Worm (Caenorhabditis elegans) whole organism, late embryonic: ENCODE results near the gene Y59C2A.1.
A peak's percentile ranks its signal among the peaks of the same experiment; 100 is the strongest.

Experiments used
- C08G9.2 ChIP-seq: sonication (generic microtip); optimal IDR thresholded peaks from 2 replicates; lab custom pipeline; 2016; ENCODE audit warnings: mild to moderate bottlenecking, missing genetic modification characterization, moderate library complexity, missing compliant biosample characterization
- F13H6.1 ChIP-seq: sonication (generic microtip); optimal IDR thresholded peaks from 2 replicates; lab custom pipeline; 2016; ENCODE audit warnings: missing genetic modification characterization, missing compliant biosample characterization
- T23F11.4 ChIP-seq: fragments of 200-800 bp; sonication (Bioruptor generic); optimal IDR thresholded peaks from 2 replicates; lab custom pipeline; 2018; ENCODE audit warnings: mild to moderate bottlenecking, missing genetic modification characterization, missing compliant biosample characterization
- Y22D7AL.16 ChIP-seq: sonication (generic microtip); optimal IDR thresholded peaks from 2 replicates; lab custom pipeline; 2016; ENCODE audit warnings: missing genetic modification characterization, missing compliant biosample characterization
- ahr-1 ChIP-seq: sonication (generic microtip); optimal IDR thresholded peaks from 2 replicates; lab custom pipeline; 2016; ENCODE audit warnings: missing genetic modification characterization, missing compliant biosample characterization
- ceh-14 ChIP-seq: sonication (generic microtip); optimal IDR thresholded peaks from 2 replicates; lab custom pipeline; 2016; ENCODE audit warnings: missing genotype, missing genetic modification characterization, missing compliant biosample characterization
- ceh-18 ChIP-seq: sonication (generic microtip); optimal IDR thresholded peaks from 2 replicates; lab custom pipeline; 2016; ENCODE audit warnings: missing genetic modification characterization, missing compliant biosample characterization
- ceh-30 ChIP-seq: fragments of 150-350 bp; optimal IDR thresholded peaks from 2 replicates; lab custom pipeline; 2014; ENCODE audit warnings: missing biosample characterization, missing genetic modification characterization
- ceh-31 ChIP-seq: sonication (generic microtip); optimal IDR thresholded peaks from 2 replicates; lab custom pipeline; 2016; ENCODE audit warnings: missing genetic modification characterization, missing compliant biosample characterization
- ceh-34 ChIP-seq: sonication (generic microtip); optimal IDR thresholded peaks from 2 replicates; lab custom pipeline; 2016; ENCODE audit warnings: mild to moderate bottlenecking, missing genetic modification characterization, missing compliant biosample characterization
- ceh-9 ChIP-seq: sonication (generic microtip); optimal IDR thresholded peaks from 2 replicates; lab custom pipeline; 2016; ENCODE audit warnings: mild to moderate bottlenecking, missing genetic modification characterization, inconsistent platforms, missing compliant biosample characterization
- elt-2 ChIP-seq: sonication (generic microtip); optimal IDR thresholded peaks from 2 replicates; lab custom pipeline; 2016; ENCODE audit warnings: missing genetic modification reagents, missing genetic modification characterization, missing compliant biosample characterization
- elt-4 ChIP-seq: sonication (generic microtip); optimal IDR thresholded peaks from 2 replicates; lab custom pipeline; 2016; ENCODE audit warnings: missing genetic modification characterization, missing compliant biosample characterization
- fax-1 ChIP-seq: sonication (generic microtip); optimal IDR thresholded peaks from 2 replicates; lab custom pipeline; 2016; ENCODE audit warnings: missing genotype, missing genetic modification characterization, missing compliant biosample characterization
- fkh-6 ChIP-seq: sonication (generic microtip); optimal IDR thresholded peaks from 2 replicates; lab custom pipeline; 2016; ENCODE audit warnings: missing genetic modification characterization, missing compliant biosample characterization
- gmeb-2 ChIP-seq: sonication (generic microtip); optimal IDR thresholded peaks from 2 replicates; lab custom pipeline; 2016; ENCODE audit warnings: missing genetic modification characterization, inconsistent platforms, missing compliant biosample characterization
- hlh-30 ChIP-seq: sonication (generic microtip); optimal IDR thresholded peaks from 2 replicates; lab custom pipeline; 2017; ENCODE audit warnings: antibody characterized with exemption, missing genetic modification characterization, missing compliant biosample characterization; ENCODE audit not compliant: insufficient read depth
- hlh-8 ChIP-seq: sonication (generic microtip); optimal IDR thresholded peaks from 2 replicates; lab custom pipeline; 2016; ENCODE audit warnings: missing genotype, missing genetic modification characterization, missing compliant biosample characterization
- lin-11 ChIP-seq: fragments of 200-800 bp; sonication (Bioruptor generic); optimal IDR thresholded peaks from 2 replicates; lab custom pipeline; 2018; ENCODE audit warnings: mild to moderate bottlenecking, missing genetic modification characterization, missing compliant biosample characterization
- mec-3 ChIP-seq: sonication (generic microtip); optimal IDR thresholded peaks from 2 replicates; lab custom pipeline; 2016; ENCODE audit warnings: borderline replicate concordance, missing genetic modification characterization, missing compliant biosample characterization
- nfya-1 ChIP-seq: sonication (generic microtip); optimal IDR thresholded peaks from 2 replicates; lab custom pipeline; 2017; ENCODE audit warnings: missing genetic modification characterization, mild to moderate bottlenecking, missing compliant biosample characterization, antibody characterized with exemption, moderate library complexity
- nhr-232 ChIP-seq: sonication (generic microtip); optimal IDR thresholded peaks from 2 replicates; lab custom pipeline; 2016; ENCODE audit warnings: missing genetic modification characterization, missing compliant biosample characterization
- npax-4 ChIP-seq: sonication (generic microtip); optimal IDR thresholded peaks from 2 replicates; lab custom pipeline; 2016; ENCODE audit warnings: missing genetic modification characterization, missing compliant biosample characterization
- odd-2 ChIP-seq: sonication (generic microtip); optimal IDR thresholded peaks from 2 replicates; lab custom pipeline; 2017; ENCODE audit warnings: antibody characterized with exemption, mild to moderate bottlenecking, missing genetic modification characterization, missing compliant biosample characterization
- pat-9 ChIP-seq: fragments of 200-800 bp; sonication (Bioruptor generic); optimal IDR thresholded peaks from 2 replicates; lab custom pipeline; 2018; ENCODE audit warnings: mild to moderate bottlenecking, missing genetic modification characterization, moderate library complexity, missing compliant biosample characterization
- pha-2 ChIP-seq: sonication (generic microtip); optimal IDR thresholded peaks from 2 replicates; lab custom pipeline; 2017; ENCODE audit warnings: mild to moderate bottlenecking, missing genetic modification characterization, missing compliant biosample characterization
- pqm-1 ChIP-seq: sonication (generic microtip); optimal IDR thresholded peaks from 2 replicates; lab custom pipeline; 2016; ENCODE audit warnings: missing genetic modification characterization, missing compliant biosample characterization
- pros-1 ChIP-seq: fragments of 150-350 bp; optimal IDR thresholded peaks from 2 replicates; lab custom pipeline; 2014; ENCODE audit warnings: missing biosample characterization, missing genetic modification reagents, missing genetic modification characterization
- ref-2 ChIP-seq: sonication (generic microtip); optimal IDR thresholded peaks from 2 replicates; lab custom pipeline; 2016; ENCODE audit warnings: missing genetic modification characterization, missing compliant biosample characterization
- sdc-2 ChIP-seq: sonication (generic microtip); optimal IDR thresholded peaks from 2 replicates; lab custom pipeline; 2016; ENCODE audit warnings: missing genotype, missing genetic modification characterization, missing compliant biosample characterization
- sox-2 ChIP-seq: fragments of 200-800 bp; sonication (Bioruptor generic); IDR thresholded peaks from 2 replicates; pipeline ENCODE4 v1.3.6; 2022; ENCODE audit warnings: missing genetic modification reagents, missing genetic modification characterization, missing compliant biosample characterization
- sox-4 ChIP-seq: sonication (generic microtip); optimal IDR thresholded peaks from 2 replicates; lab custom pipeline; 2017; ENCODE audit warnings: mild to moderate bottlenecking, missing genetic modification characterization, inconsistent platforms, missing compliant biosample characterization
- syd-9 ChIP-seq: sonication (generic microtip); optimal IDR thresholded peaks from 2 replicates; lab custom pipeline; 2016; ENCODE audit warnings: mild to moderate bottlenecking, missing genetic modification characterization, moderate library complexity, missing compliant biosample characterization
- tbx-2 ChIP-seq: sonication (generic microtip); optimal IDR thresholded peaks from 2 replicates; lab custom pipeline; 2016; ENCODE audit warnings: missing genetic modification characterization, missing compliant biosample characterization
- unc-42 ChIP-seq: sonication (generic microtip); optimal IDR thresholded peaks from 2 replicates; lab custom pipeline; 2016; ENCODE audit warnings: missing genotype, missing genetic modification characterization, missing compliant biosample characterization
- zip-5 ChIP-seq: sonication (generic microtip); optimal IDR thresholded peaks from 2 replicates; lab custom pipeline; 2016; ENCODE audit warnings: missing genetic modification characterization, missing compliant biosample characterization

Gene Y59C2A.1

ce11 chrII:2221196-2221896 is 13.4 kb downstream of the Y59C2A.1 start:
- TF ChIP-seq elt-4 (tag; lab: Kevin White, UChicago) (no peak), fax-1 (tag; lab: Kevin White, UChicago) (no peak), pqm-1 (tag; lab: Kevin White, UChicago) (no peak), ceh-30 (tag; lab: Kevin White, UChicago) (peak; percentile 100), syd-9 (tag; lab: Kevin White, UChicago) (no peak), pha-2 (no peak), elt-2 (tag; lab: Kevin White, UChicago) (no peak), ceh-18 (tag; lab: Kevin White, UChicago) (no peak), ceh-14 (no peak)
- TF ChIP-seq, all 69 proteins: peak for 1

- TF ChIP-seq ceh-34 (tag; lab: Kevin White, UChicago): no peak
- no peak for TF ChIP-seq syd-9 (tag; lab: Kevin White, UChicago)
- no peak for TF ChIP-seq gmeb-2
- no peak for TF ChIP-seq unc-42 (tag; lab: Kevin White, UChicago)
- no peak for TF ChIP-seq mec-3 (tag; lab: Kevin White, UChicago)
- no peak for TF ChIP-seq T23F11.4
- TF ChIP-seq ceh-18 (tag; lab: Kevin White, UChicago): no peak
- no peak for TF ChIP-seq elt-2 (tag; lab: Kevin White, UChicago)
- no peak for TF ChIP-seq hlh-30 (tag; lab: Kevin White, UChicago)
- TF ChIP-seq hlh-8: no peak
- TF ChIP-seq ref-2 (tag; lab: Kevin White, UChicago): no peak
- no peak for TF ChIP-seq ceh-31 (tag; lab: Kevin White, UChicago)
- TF ChIP-seq nfya-1 (tag; lab: Kevin White, UChicago): no peak
- no peak for TF ChIP-seq sdc-2
- TF ChIP-seq F13H6.1 (tag; lab: Kevin White, UChicago): no peak
Observed at ce11 chrII:2223467-2223866, 15.6 kb downstream of the Y59C2A.1 start, which contains the start of gene cbs-2. TSS of gene cbs-2 (minus strand) at chrII:2223567.

ce11 chrII:2225608-2226007 is 17.7 kb downstream of the Y59C2A.1 start, which contains the start of gene F54A3.5:
TSS of gene F54A3.5 (minus strand) at chrII:2225708.
- no peak for TF ChIP-seq nfya-1 (tag; lab: Kevin White, UChicago)
- TF ChIP-seq ceh-14: no peak
- TF ChIP-seq gmeb-2: no peak
- no peak for TF ChIP-seq nhr-232 (tag; lab: Kevin White, UChicago)
- TF ChIP-seq npax-4 (tag; lab: Kevin White, UChicago): no peak
- TF ChIP-seq fkh-6 (tag; lab: Kevin White, UChicago): no peak
- TF ChIP-seq hlh-8: no peak
- TF ChIP-seq C08G9.2: no peak
- TF ChIP-seq zip-5 (tag; lab: Kevin White, UChicago): no peak

- TF ChIP-seq syd-9 (tag; lab: Kevin White, UChicago) (no peak), odd-2 (no peak), Y22D7AL.16 (tag; lab: Kevin White, UChicago) (no peak), pat-9 (tag; lab: Kevin White, UChicago) (no peak), ahr-1 (tag; lab: Kevin White, UChicago) (no peak), ceh-9 (no peak), lin-11 (no peak), tbx-2 (tag; lab: Kevin White, UChicago) (no peak), pros-1 (tag; lab: Kevin White, UChicago) (no peak), sox-4 (no peak), sox-2 (GFP tag; lab: Robert Waterston, UW) (no peak)
Observed at ce11 chrII:2230368-2230767, 22.5 kb downstream of the Y59C2A.1 start.
